Fruit fly (Drosophila melanogaster) whole organism, embryonic: ENCODE results near the gene CG34303.
A peak's percentile ranks its signal among the peaks of the same experiment; 100 is the strongest.

Experiments used
- Adf1 ChIP-seq: fragments of 200-800 bp; sonication (Bioruptor generic); IDR thresholded peaks from 2 replicates; pipeline ENCODE4 v1.3.6; 2022; ENCODE audit warnings: missing biosample characterization, missing genetic modification characterization
- CG10274 ChIP-seq: fragments of 200-800 bp; sonication (Bioruptor generic); optimal IDR thresholded peaks from 3 replicates; lab custom pipeline; 2017; ENCODE audit warnings: missing biosample characterization, mild to moderate bottlenecking, missing genetic modification characterization
- CG10431 ChIP-seq: fragments of 200-800 bp; sonication (Bioruptor generic); optimal IDR thresholded peaks from 3 replicates; lab custom pipeline; 2018; ENCODE audit warnings: missing biosample characterization, mild to moderate bottlenecking, missing genetic modification characterization
- CG1529 ChIP-seq: fragments of 200-800 bp; sonication (Bioruptor generic); optimal IDR thresholded peaks from 3 replicates; lab custom pipeline; 2018; ENCODE audit warnings: missing biosample characterization, missing genetic modification characterization
- CG15514 ChIP-seq: fragments of 200-800 bp; sonication (Bioruptor generic); optimal IDR thresholded peaks from 3 replicates; lab custom pipeline; 2017; ENCODE audit warnings: missing biosample characterization, missing genetic modification characterization, mild to moderate bottlenecking, moderate library complexity, missing genetic modification reagents
- CG15696 ChIP-seq: fragments of 200-800 bp; sonication (Bioruptor generic); optimal IDR thresholded peaks from 2 replicates; lab custom pipeline; 2019; ENCODE audit warnings: missing biosample characterization, mild to moderate bottlenecking, missing genetic modification characterization, moderate library complexity
- CG1602 ChIP-seq: fragments of 200-800 bp; sonication (Bioruptor generic); optimal IDR thresholded peaks from 3 replicates; lab custom pipeline; 2016; ENCODE audit warnings: missing biosample characterization, missing genetic modification characterization
- CG16779 ChIP-seq: fragments of 200-800 bp; sonication (Bioruptor generic); IDR thresholded peaks from 2 replicates; pipeline ENCODE4 v1.3.6; 2022; ENCODE audit warnings: missing biosample characterization, missing genetic modification characterization
- CG16815 ChIP-seq: fragments of 200-800 bp; sonication (Bioruptor generic); optimal IDR thresholded peaks from 3 replicates; lab custom pipeline; 2017; ENCODE audit warnings: missing biosample characterization, mild to moderate bottlenecking, missing genetic modification characterization
- CG2129 ChIP-seq: fragments of 200-800 bp; sonication (Bioruptor generic); IDR thresholded peaks from 2 replicates; pipeline ENCODE4 v1.3.6; 2022; ENCODE audit warnings: missing biosample characterization, missing genetic modification characterization; ENCODE audit not compliant: partially characterized antibody
- CG2202 ChIP-seq: fragments of 200-800 bp; sonication (Bioruptor generic); optimal IDR thresholded peaks from 2 replicates; lab custom pipeline; 2018; ENCODE audit warnings: missing biosample characterization, mild to moderate bottlenecking, missing genetic modification characterization
- CG3407 ChIP-seq: fragments of 200-800 bp; sonication (Bioruptor generic); optimal IDR thresholded peaks from 2 replicates; lab custom pipeline; 2018; ENCODE audit warnings: missing biosample characterization, mild to moderate bottlenecking, missing genetic modification characterization
- CG4328 ChIP-seq: fragments of 200-800 bp; sonication (Bioruptor generic); optimal IDR thresholded peaks from 3 replicates; lab custom pipeline; 2017; ENCODE audit warnings: missing biosample characterization, missing genetic modification reagents, missing genetic modification characterization
- CG4707 ChIP-seq: fragments of 200-800 bp; sonication (Bioruptor generic); optimal IDR thresholded peaks from 2 replicates; lab custom pipeline; 2018; ENCODE audit warnings: missing biosample characterization, mild to moderate bottlenecking, missing genetic modification characterization, moderate library complexity
- CG6813 ChIP-seq: fragments of 200-800 bp; sonication (Bioruptor generic); optimal IDR thresholded peaks from 2 replicates; lab custom pipeline; 2017; ENCODE audit warnings: missing biosample characterization, missing genetic modification characterization, mild to moderate bottlenecking, moderate library complexity, missing genetic modification reagents
- CG7372 ChIP-seq: fragments of 200-800 bp; sonication (Bioruptor generic); IDR thresholded peaks from 2 replicates; pipeline ENCODE4 v1.3.6; 2022; ENCODE audit warnings: missing biosample characterization, missing genetic modification characterization
- CG7839 ChIP-seq: fragments of 200-800 bp; sonication (Bioruptor generic); optimal IDR thresholded peaks from 3 replicates; lab custom pipeline; 2018; ENCODE audit warnings: missing biosample characterization, mild to moderate bottlenecking, missing genetic modification characterization, moderate library complexity
- CG9215 ChIP-seq: fragments of 200-800 bp; sonication (Bioruptor generic); IDR thresholded peaks from 2 replicates; pipeline ENCODE4 v1.3.6; 2022; ENCODE audit warnings: missing biosample characterization, missing genetic modification characterization
- CG9797 ChIP-seq: fragments of 200-800 bp; sonication (Bioruptor generic); optimal IDR thresholded peaks from 3 replicates; lab custom pipeline; 2018; ENCODE audit warnings: missing biosample characterization, mild to moderate bottlenecking, missing genetic modification characterization
- Chrac-16 ChIP-seq: fragments of 200-800 bp; sonication (Bioruptor generic); optimal IDR thresholded peaks from 3 replicates; lab custom pipeline; 2016; ENCODE audit warnings: missing biosample characterization, missing genetic modification characterization
- Doc2 ChIP-seq: fragments of 200-800 bp; sonication (Bioruptor generic); IDR thresholded peaks from 2 replicates; pipeline ENCODE4 v1.3.6; 2022; ENCODE audit warnings: missing biosample characterization, missing genetic modification characterization
- E2f2 ChIP-seq: fragments of 200-800 bp; sonication (Bioruptor generic); IDR thresholded peaks from 2 replicates; pipeline ENCODE4 v1.3.6; 2022; ENCODE audit warnings: missing biosample characterization, missing genetic modification characterization
- HmgZ ChIP-seq: fragments of 200-800 bp; sonication (Bioruptor generic); optimal IDR thresholded peaks from 2 replicates; lab custom pipeline; 2018; ENCODE audit warnings: missing biosample characterization, mild to moderate bottlenecking, missing genetic modification characterization
- Hmr ChIP-seq: fragments of 200-800 bp; sonication (Bioruptor generic); optimal IDR thresholded peaks from 3 replicates; lab custom pipeline; 2017; ENCODE audit warnings: mild to moderate bottlenecking, missing biosample characterization, missing genetic modification reagents, missing genetic modification characterization
- Hmx ChIP-seq: fragments of 200-800 bp; sonication (Bioruptor generic); optimal IDR thresholded peaks from 2 replicates; lab custom pipeline; 2016; ENCODE audit warnings: missing biosample characterization, missing genetic modification characterization
- Jarid2 ChIP-seq: fragments of 200-800 bp; sonication (Bioruptor generic); optimal IDR thresholded peaks from 3 replicates; lab custom pipeline; 2017; ENCODE audit warnings: mild to moderate bottlenecking, missing biosample characterization, missing genetic modification reagents, missing genetic modification characterization
- Kr ChIP-seq: fragments of 200-800 bp; sonication (Bioruptor generic); optimal IDR thresholded peaks from 2 replicates; lab custom pipeline; 2017; ENCODE audit warnings: missing biosample characterization, mild to moderate bottlenecking, missing genetic modification characterization
- Mad ChIP-seq: fragments of 200-800 bp; sonication (Bioruptor generic); optimal IDR thresholded peaks from 2 replicates; lab custom pipeline; 2016; ENCODE audit warnings: missing biosample characterization, missing genetic modification characterization
- NFAT ChIP-seq: fragments of 200-800 bp; sonication (Bioruptor generic); IDR thresholded peaks from 2 replicates; pipeline ENCODE4 v1.3.6; 2022; ENCODE audit warnings: missing biosample characterization, missing genetic modification characterization
- Neu2 ChIP-seq: fragments of 200-800 bp; sonication (Bioruptor generic); optimal IDR thresholded peaks from 3 replicates; lab custom pipeline; 2016; ENCODE audit warnings: missing biosample characterization, missing genetic modification characterization, borderline replicate concordance
- Nf-YC ChIP-seq: fragments of 200-800 bp; optimal IDR thresholded peaks from 3 replicates; lab custom pipeline; 2019; ENCODE audit warnings: missing biosample characterization, mild to moderate bottlenecking, missing genetic modification characterization, moderate library complexity
- Six4 ChIP-seq: fragments of 200-800 bp; sonication (Bioruptor generic); optimal IDR thresholded peaks from 2 replicates; lab custom pipeline; 2016; ENCODE audit warnings: missing biosample characterization, missing genetic modification characterization
- Sry-δ ChIP-seq: fragments of 200-800 bp; sonication (Bioruptor generic); optimal IDR thresholded peaks from 2 replicates; lab custom pipeline; 2016; ENCODE audit warnings: missing biosample characterization, missing genetic modification characterization
- ash1 ChIP-seq: fragments of 200-800 bp; sonication (Bioruptor generic); optimal IDR thresholded peaks from 2 replicates; lab custom pipeline; 2018; ENCODE audit warnings: missing biosample characterization, mild to moderate bottlenecking, missing genetic modification characterization
- bab2 ChIP-seq: fragments of 200-800 bp; sonication (Bioruptor generic); optimal IDR thresholded peaks from 2 replicates; lab custom pipeline; 2016; ENCODE audit warnings: missing biosample characterization, missing genetic modification characterization
- bowl ChIP-seq: fragments of 200-800 bp; sonication (Bioruptor generic); IDR thresholded peaks from 2 replicates; pipeline ENCODE4 v1.3.6; 2022; ENCODE audit warnings: missing biosample characterization, missing genetic modification characterization
- bsh ChIP-seq, 2 experiments: fragments of 200-800 bp; sonication (Bioruptor generic); optimal IDR thresholded peaks; 2 replicates each; lab custom pipeline; 2017 to 2018; ENCODE audit warnings: mild to moderate bottlenecking in 2 of 2, missing biosample characterization in 2 of 2, missing genetic modification characterization in 2 of 2, moderate library complexity in 1 of 2
- cas ChIP-seq: fragments of 200-800 bp; sonication (Bioruptor generic); IDR thresholded peaks from 2 replicates; pipeline ENCODE4 v1.3.6; 2022; ENCODE audit warnings: missing biosample characterization, missing genetic modification characterization
- cato ChIP-seq: fragments of 200-800 bp; sonication (Bioruptor generic); optimal IDR thresholded peaks from 2 replicates; lab custom pipeline; 2016; ENCODE audit warnings: missing biosample characterization, missing genetic modification characterization, borderline replicate concordance
- gsb ChIP-seq: fragments of 200-800 bp; sonication (Bioruptor generic); IDR thresholded peaks from 2 replicates; pipeline ENCODE4 v1.3.6; 2022; ENCODE audit warnings: missing biosample characterization, missing genetic modification characterization
- gt ChIP-seq: fragments of 200-800 bp; sonication (Bioruptor generic); IDR thresholded peaks from 2 replicates; pipeline ENCODE4 v1.3.6; 2022; ENCODE audit warnings: missing biosample characterization, missing genetic modification characterization
- her ChIP-seq: fragments of 200-800 bp; sonication (Bioruptor generic); optimal IDR thresholded peaks from 2 replicates; lab custom pipeline; 2016; ENCODE audit warnings: missing biosample characterization, missing genetic modification characterization
- ind ChIP-seq: fragments of 200-800 bp; sonication (Bioruptor generic); optimal IDR thresholded peaks from 3 replicates; lab custom pipeline; 2016; ENCODE audit warnings: missing biosample characterization, missing genetic modification characterization
- inv ChIP-seq: fragments of 200-800 bp; sonication (Bioruptor generic); IDR thresholded peaks from 2 replicates; pipeline ENCODE4 v1.3.6; 2022; ENCODE audit warnings: missing biosample characterization, missing genetic modification characterization; ENCODE audit not compliant: partially characterized antibody
- mirr ChIP-seq: fragments of 200-800 bp; sonication (Bioruptor generic); optimal IDR thresholded peaks from 3 replicates; lab custom pipeline; 2018; ENCODE audit warnings: missing biosample characterization, mild to moderate bottlenecking, missing genetic modification characterization
- nom ChIP-seq: fragments of 200-800 bp; sonication (Bioruptor generic); optimal IDR thresholded peaks from 2 replicates; lab custom pipeline; 2017; ENCODE audit warnings: missing biosample characterization, missing genetic modification characterization, mild to moderate bottlenecking, moderate library complexity, missing genetic modification reagents
- pros ChIP-seq: fragments of 200-800 bp; sonication (Bioruptor generic); optimal IDR thresholded peaks from 3 replicates; lab custom pipeline; 2019; ENCODE audit warnings: missing biosample characterization, mild to moderate bottlenecking, missing genetic modification characterization, moderate library complexity
- rib ChIP-seq: fragments of 200-800 bp; sonication (Bioruptor generic); IDR thresholded peaks from 2 replicates; pipeline ENCODE4 v1.3.6; 2022; ENCODE audit warnings: missing biosample characterization, missing genetic modification characterization
- seq ChIP-seq: fragments of 200-800 bp; sonication (Bioruptor generic); IDR thresholded peaks from 2 replicates; pipeline ENCODE4 v1.3.6; 2022; ENCODE audit warnings: missing biosample characterization, missing genetic modification characterization
- unpg ChIP-seq: fragments of 200-800 bp; sonication (Bioruptor generic); optimal IDR thresholded peaks from 3 replicates; lab custom pipeline; 2018; ENCODE audit warnings: missing biosample characterization, mild to moderate bottlenecking, missing genetic modification characterization, moderate library complexity

The CG34303 gene

dm6 chr3R:10168483-10169064, 16.9 kb upstream of the CG34303 start (continued):
- TF ChIP-seq rib (GFP tag; lab: Robert Waterston, UW), result no peak
- no peak for TF ChIP-seq Adf1
- no peak for TF ChIP-seq Six4 (GFP tag; lab: Kevin White, UChicago)
- TF ChIP-seq CG4328 (GFP tag; lab: Kevin White, UChicago), result no peak
- TF ChIP-seq CG10274 (GFP tag; lab: Kevin White, UChicago), result no peak
- 0 out of 2 replicates have a peak, but pooled peaks have one; percentile 13 for TF ChIP-seq CG16779 (GFP tag; lab: Robert Waterston, UW)
- TF ChIP-seq her (GFP tag; lab: Kevin White, UChicago), result no peak
- no peak for TF ChIP-seq nom (GFP tag; lab: Kevin White, UChicago)
- no peak for TF ChIP-seq cas (GFP tag; lab: Robert Waterston, UW)
- no peak for TF ChIP-seq NFAT (GFP tag; lab: Robert Waterston, UW)
- peak in 1 of 2 experiments; percentile 63 for TF ChIP-seq bsh (GFP tag; optimal IDR thresholded peaks at IDR 0.05; lab: Kevin White, UChicago)
- no peak for TF ChIP-seq Nf-YC (tag; lab: Kevin White, UChicago)
- TF ChIP-seq Chrac-16 (GFP tag; lab: Kevin White, UChicago), result peak; percentile 4
- no peak for TF ChIP-seq CG2129 (GFP tag; lab: Robert Waterston, UW)
- no peak for TF ChIP-seq cato (GFP tag; lab: Kevin White, UChicago)
- TF ChIP-seq CG4707 (GFP tag; lab: Kevin White, UChicago), result no peak
- no peak for TF ChIP-seq CG7372 (GFP tag; lab: Robert Waterston, UW)
- no peak for TF ChIP-seq CG1529 (GFP tag; lab: Kevin White, UChicago)
- TF ChIP-seq gt (GFP tag; lab: Robert Waterston, UW), result no peak
- TF ChIP-seq Neu2 (GFP tag; lab: Kevin White, UChicago), result no peak
- peak; percentile 23 for TF ChIP-seq ind (GFP tag; lab: Kevin White, UChicago)
- no peak for TF ChIP-seq ash1 (GFP tag; lab: Kevin White, UChicago)
- no peak for TF ChIP-seq Doc2 (GFP tag; lab: Robert Waterston, UW)
- TF ChIP-seq CG7839, result peak; percentile 36
- no peak for TF ChIP-seq CG9215
- peak; percentile 49 for TF ChIP-seq CG3407 (GFP tag; lab: Kevin White, UChicago)
- no peak for TF ChIP-seq gsb (GFP tag; lab: Robert Waterston, UW)
- TF ChIP-seq mirr (GFP tag; lab: Kevin White, UChicago), result no peak
- no peak for TF ChIP-seq CG15514 (GFP tag; lab: Kevin White, UChicago)
- no peak for TF ChIP-seq pros (GFP tag; lab: Kevin White, UChicago)
- TF ChIP-seq CG16815 (GFP tag; lab: Kevin White, UChicago), result no peak
- no peak for TF ChIP-seq inv
- TF ChIP-seq Hmx (GFP tag; lab: Kevin White, UChicago), result no peak
- TF ChIP-seq CG1602 (GFP tag; lab: Kevin White, UChicago), result peak; percentile 40
- TF ChIP-seq bowl (GFP tag; lab: Robert Waterston, UW), result no peak
- peak; percentile 45; the same call in 1 of the 2 replicates for TF ChIP-seq seq (GFP tag; lab: Robert Waterston, UW)
- no peak for TF ChIP-seq CG6813 (GFP tag; lab: Kevin White, UChicago)
- TF ChIP-seq unpg (GFP tag; lab: Kevin White, UChicago), result peak; percentile 66
- peak; percentile 29 for TF ChIP-seq HmgZ
- TF ChIP-seq Sry-δ (GFP tag; lab: Kevin White, UChicago), result no peak
- peak; percentile 61 for TF ChIP-seq Hmr (GFP tag; lab: Kevin White, UChicago)
- no peak for TF ChIP-seq CG10431 (GFP tag; lab: Kevin White, UChicago)
- no peak for TF ChIP-seq Jarid2 (GFP tag; lab: Kevin White, UChicago)
- peak; percentile 40 for TF ChIP-seq CG15696
- no peak for TF ChIP-seq E2f2 (GFP tag; lab: Robert Waterston, UW)
- no peak for TF ChIP-seq bab2 (GFP tag; lab: Kevin White, UChicago)
- no peak for TF ChIP-seq CG9797
- no peak for TF ChIP-seq Kr
- no peak for TF ChIP-seq CG2202
- no peak for TF ChIP-seq Mad (GFP tag; lab: Kevin White, UChicago)
